Fruit fly (Drosophila melanogaster): Measurements from ENCODE around the gene hog.

Gene hog

dm6 chrX:14679189-14679588, 39.6 kb downstream of the hog start, which contains the start of gene CG5321 (continued):
- TF ChIP-seq CG7368 (GFP tag; optimal IDR thresholded peaks at IDR 0.05): no peak
- TF ChIP-seq CG34406 (GFP tag; optimal IDR thresholded peaks at IDR 0.05): no peak
- peak; percentile 28 for TF ChIP-seq dac (GFP tag; optimal IDR thresholded peaks at IDR 0.05)
- TF ChIP-seq CG3919 (GFP tag; optimal IDR thresholded peaks at IDR 0.05): peak; percentile 15
- TF ChIP-seq achi (GFP tag; optimal IDR thresholded peaks at IDR 0.05): peak; percentile 20
- no peak for TF ChIP-seq vri (GFP tag; optimal IDR thresholded peaks at IDR 0.05)
- peak; percentile 53 for TF ChIP-seq Hr4 (GFP tag; optimal IDR thresholded peaks at IDR 0.05)
- TF ChIP-seq lz (GFP tag; optimal IDR thresholded peaks at IDR 0.05): no peak
- no peak for TF ChIP-seq CG11762 (GFP tag; optimal IDR thresholded peaks at IDR 0.05; ENCODE audit: insufficient read depth)
- peak; percentile 18 for TF ChIP-seq Met (GFP tag; optimal IDR thresholded peaks at IDR 0.05)
- TF ChIP-seq CG10631 (GFP tag; optimal IDR thresholded peaks at IDR 0.05): peak; percentile 32
- TF ChIP-seq fkh (GFP tag; optimal IDR thresholded peaks at IDR 0.05): no peak
- peak; percentile 62 for TF ChIP-seq CG15336 (GFP tag; IDR thresholded peaks at IDR 0.05)
- no peak for TF ChIP-seq Hr38 (GFP tag; optimal IDR thresholded peaks at IDR 0.05)
- TF ChIP-seq CG6854 (GFP tag; optimal IDR thresholded peaks at IDR 0.05): no peak
- no peak for TF ChIP-seq fd59A (GFP tag; optimal IDR thresholded peaks at IDR 0.05)
- no peak for TF ChIP-seq ss (GFP tag; optimal IDR thresholded peaks at IDR 0.05)
- TF ChIP-seq cyc (GFP tag; optimal IDR thresholded peaks at IDR 0.05): no peak
- peak; percentile 23 for TF ChIP-seq CG3032 (tag; optimal IDR thresholded peaks at IDR 0.05)
- no peak for TF ChIP-seq topi (GFP tag; optimal IDR thresholded peaks at IDR 0.05)
- TF ChIP-seq CG31627 (GFP tag; optimal IDR thresholded peaks at IDR 0.05): no peak
- no peak for TF ChIP-seq CG11294 (GFP tag; IDR thresholded peaks at IDR 0.05)
- TF ChIP-seq Eip78C (GFP tag): peak; percentile 65
- TF ChIP-seq svp (GFP tag): peak; percentile 82
- TF ChIP-seq CG6163 (GFP tag; IDR thresholded peaks at IDR 0.05): peak; percentile 62
- peak; percentile 10 for TF ChIP-seq CG6808 (GFP tag; optimal IDR thresholded peaks at IDR 0.05)
- no peak for TF ChIP-seq Lpt (GFP tag; optimal IDR thresholded peaks at IDR 0.05)
- no peak for TF ChIP-seq fd85E (GFP tag; optimal IDR thresholded peaks at IDR 0.05)
- no peak for TF ChIP-seq Sox14 (GFP tag; optimal IDR thresholded peaks at IDR 0.05)
- no peak for TF ChIP-seq Blimp-1 (GFP tag; optimal IDR thresholded peaks at IDR 0.05)
- TF ChIP-seq spab (GFP tag; optimal IDR thresholded peaks at IDR 0.05): peak; percentile 28

DNA sequence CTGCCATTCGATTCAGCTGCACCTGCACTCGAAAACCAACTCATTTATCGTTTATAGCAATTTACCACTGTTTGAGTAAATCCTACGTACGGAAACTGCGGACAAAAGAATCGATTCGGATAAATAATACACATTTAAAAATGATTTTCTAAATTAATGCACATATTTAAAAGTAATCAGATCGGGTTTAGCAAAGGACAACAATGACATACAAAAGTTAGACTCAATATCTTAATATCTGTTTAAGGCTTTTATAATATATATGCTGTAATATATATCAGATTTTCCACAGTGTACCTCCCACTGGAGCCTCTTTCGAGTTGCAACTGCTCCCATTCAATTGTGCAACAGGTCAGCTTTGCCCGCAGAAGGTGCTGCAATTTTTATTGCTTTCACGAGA, 40.6 kb downstream of the hog start:
- TF ChIP-seq acj6 (GFP tag; optimal IDR thresholded peaks at IDR 0.05): no peak
- peak; percentile 27 for TF ChIP-seq lz (GFP tag; optimal IDR thresholded peaks at IDR 0.05)
- no peak for TF ChIP-seq eg (GFP tag; IDR thresholded peaks at IDR 0.05)
- TF ChIP-seq Ets96B (tag; optimal IDR thresholded peaks at IDR 0.05): peak; percentile 42
- TF ChIP-seq esn (GFP tag; optimal IDR thresholded peaks at IDR 0.05): peak; percentile 53
- TF ChIP-seq CG6163 (GFP tag; IDR thresholded peaks at IDR 0.05): peak; percentile 46; the same call in 1 of the 3 replicates
- peak; percentile 29 for TF ChIP-seq CG6792 (GFP tag; optimal IDR thresholded peaks at IDR 0.05)
- no peak for TF ChIP-seq CG11762 (GFP tag; optimal IDR thresholded peaks at IDR 0.05; ENCODE audit: insufficient read depth)
- peak; percentile 12 for TF ChIP-seq Hr39 (GFP tag; optimal IDR thresholded peaks at IDR 0.05)
- peak; percentile 15 for TF ChIP-seq pdm3 (GFP tag; optimal IDR thresholded peaks at IDR 0.05)
- TF ChIP-seq CG9139 (GFP tag; optimal IDR thresholded peaks at IDR 0.05): no peak
- no peak for TF ChIP-seq CG6854 (GFP tag; optimal IDR thresholded peaks at IDR 0.05)
- TF ChIP-seq dsx (GFP tag; optimal IDR thresholded peaks at IDR 0.05; ENCODE audit: poor library complexity, severe bottlenecking): peak; percentile 26
- no peak for TF ChIP-seq fd85E (GFP tag; optimal IDR thresholded peaks at IDR 0.05)
- peak; percentile 22 for TF ChIP-seq achi (GFP tag; optimal IDR thresholded peaks at IDR 0.05)
- TF ChIP-seq Hr38 (GFP tag; optimal IDR thresholded peaks at IDR 0.05): no peak
- no peak for TF ChIP-seq CG7368 (GFP tag; optimal IDR thresholded peaks at IDR 0.05)
- TF ChIP-seq Eip78C (GFP tag): peak; percentile 82
- TF ChIP-seq salr (GFP tag; optimal IDR thresholded peaks at IDR 0.05): no peak
- TF ChIP-seq CG3032 (tag; optimal IDR thresholded peaks at IDR 0.05): peak; percentile 31
- no peak for TF ChIP-seq vri (GFP tag; optimal IDR thresholded peaks at IDR 0.05)
- no peak for TF ChIP-seq CG16779 (tag; optimal IDR thresholded peaks at IDR 0.05)
- TF ChIP-seq topi (GFP tag; optimal IDR thresholded peaks at IDR 0.05): peak; percentile 47
- TF ChIP-seq Eip93F (GFP tag; optimal IDR thresholded peaks at IDR 0.05): no peak
- TF ChIP-seq CG34406 (GFP tag; optimal IDR thresholded peaks at IDR 0.05): peak; percentile 9
- no peak for TF ChIP-seq CG11902 (GFP tag; optimal IDR thresholded peaks at IDR 0.05)
- no peak for TF ChIP-seq Ets21C (GFP tag; optimal IDR thresholded peaks at IDR 0.05)
- no peak for TF ChIP-seq fd59A (GFP tag; optimal IDR thresholded peaks at IDR 0.05)
- TF ChIP-seq ss (GFP tag; optimal IDR thresholded peaks at IDR 0.05): no peak
- no peak for TF ChIP-seq net (GFP tag; optimal IDR thresholded peaks at IDR 0.05)
- TF ChIP-seq CG10631 (GFP tag; optimal IDR thresholded peaks at IDR 0.05): no peak
- TF ChIP-seq svp (GFP tag): peak; percentile 81
- peak; percentile 0 for TF ChIP-seq Sox14 (GFP tag; optimal IDR thresholded peaks at IDR 0.05)
- TF ChIP-seq Smox (GFP tag; optimal IDR thresholded peaks at IDR 0.05): peak; percentile 40
- TF ChIP-seq fkh (GFP tag; optimal IDR thresholded peaks at IDR 0.05): no peak
- peak; percentile 22 for TF ChIP-seq OdsH (GFP tag; optimal IDR thresholded peaks at IDR 0.05)

Data from whole organism, prepupa.